Fruit fly (Drosophila melanogaster) whole organism, pupa: ENCODE measurements around the gene CG33642.
A peak's percentile ranks its signal among the peaks of the same experiment; 100 is the strongest.

Experiments
- CG10348 ChIP-seq: fragments of 200-800 bp; sonication (Bioruptor generic); IDR thresholded peaks from 2 replicates; pipeline ENCODE4 v1.3.6; 2022; ENCODE audit warnings: missing biosample characterization, missing genetic modification characterization
- CG12605 ChIP-seq: fragments of 200-800 bp; sonication (Bioruptor generic); IDR thresholded peaks from 2 replicates; pipeline ENCODE4 v1.3.6; 2022; ENCODE audit warnings: missing biosample characterization, missing genetic modification characterization
- CG13204 ChIP-seq: fragments of 200-800 bp; sonication (Bioruptor generic); optimal IDR thresholded peaks from 2 replicates; lab custom pipeline; 2018; ENCODE audit warnings: missing biosample characterization, mild to moderate bottlenecking, missing genetic modification characterization, moderate library complexity
- CG14655 ChIP-seq: fragments of 200-800 bp; sonication (Bioruptor generic); optimal IDR thresholded peaks from 3 replicates; lab custom pipeline; 2017; ENCODE audit warnings: mild to moderate bottlenecking, missing biosample characterization, missing genetic modification reagents, missing genetic modification characterization
- CG15710 ChIP-seq: fragments of 200-800 bp; sonication (Bioruptor generic); optimal IDR thresholded peaks from 2 replicates; lab custom pipeline; 2018; ENCODE audit warnings: missing biosample characterization, mild to moderate bottlenecking, missing genetic modification characterization, moderate library complexity
- CG17806 ChIP-seq: fragments of 200-800 bp; sonication (Bioruptor generic); optimal IDR thresholded peaks from 2 replicates; lab custom pipeline; 2018; ENCODE audit warnings: missing biosample characterization, mild to moderate bottlenecking, missing genetic modification characterization, moderate library complexity
- CG32121 ChIP-seq: fragments of 200-800 bp; sonication (Bioruptor generic); IDR thresholded peaks from 2 replicates; pipeline ENCODE4 v1.3.6; 2022; ENCODE audit warnings: missing biosample characterization, missing genetic modification characterization
- CG34367 ChIP-seq: fragments of 200-800 bp; sonication (Bioruptor generic); optimal IDR thresholded peaks from 2 replicates; lab custom pipeline; 2018; ENCODE audit warnings: missing biosample characterization, mild to moderate bottlenecking, missing genetic modification characterization
- CG4496 ChIP-seq: fragments of 200-800 bp; sonication (Bioruptor generic); IDR thresholded peaks from 3 replicates; pipeline ENCODE4 v1.3.6; 2022; ENCODE audit warnings: missing biosample characterization, missing genetic modification characterization
- CG8159 ChIP-seq: fragments of 200-800 bp; sonication (Bioruptor generic); optimal IDR thresholded peaks from 3 replicates; lab custom pipeline; 2018; ENCODE audit warnings: missing biosample characterization, mild to moderate bottlenecking, missing genetic modification characterization, moderate library complexity
- CG8301 ChIP-seq: fragments of 200-800 bp; sonication (Bioruptor generic); optimal IDR thresholded peaks from 2 replicates; lab custom pipeline; 2018; ENCODE audit warnings: missing biosample characterization, mild to moderate bottlenecking, missing genetic modification characterization
- CG9948 ChIP-seq: fragments of 200-800 bp; sonication (Bioruptor generic); optimal IDR thresholded peaks from 2 replicates; lab custom pipeline; 2018; ENCODE audit warnings: missing biosample characterization, mild to moderate bottlenecking, missing genetic modification characterization, moderate library complexity
- D1 ChIP-seq: fragments of 200-800 bp; sonication (Bioruptor generic); optimal IDR thresholded peaks from 2 replicates; lab custom pipeline; 2018; ENCODE audit warnings: missing biosample characterization, mild to moderate bottlenecking, missing genetic modification characterization, moderate library complexity
- EcR ChIP-seq: fragments of 200-800 bp; sonication (Bioruptor generic); optimal IDR thresholded peaks from 3 replicates; lab custom pipeline; 2019; ENCODE audit warnings: missing biosample characterization, missing genetic modification characterization, mild to moderate bottlenecking, moderate library complexity, missing genetic modification reagents
- Ets98B ChIP-seq: fragments of 200-800 bp; sonication (Bioruptor generic); IDR thresholded peaks from 2 replicates; pipeline ENCODE4 v1.3.6; 2022; ENCODE audit warnings: missing biosample characterization, missing genetic modification characterization
- Pif1A ChIP-seq: fragments of 200-800 bp; sonication (Bioruptor generic); optimal IDR thresholded peaks from 3 replicates; lab custom pipeline; 2016; ENCODE audit warnings: missing biosample characterization, missing genetic modification characterization
- Pif1B ChIP-seq: fragments of 200-800 bp; sonication (Bioruptor generic); optimal IDR thresholded peaks from 3 replicates; lab custom pipeline; 2016; ENCODE audit warnings: missing biosample characterization, missing genetic modification characterization
- Snoo ChIP-seq: fragments of 200-800 bp; sonication (Bioruptor generic); optimal IDR thresholded peaks from 3 replicates; lab custom pipeline; 2017; ENCODE audit warnings: missing biosample characterization, mild to moderate bottlenecking, missing genetic modification characterization, inconsistent platforms
- fd96Ca ChIP-seq: fragments of 200-800 bp; sonication (Bioruptor generic); IDR thresholded peaks from 3 replicates; pipeline ENCODE4 v1.3.6; 2022; ENCODE audit warnings: missing biosample characterization, missing genetic modification characterization
- gl ChIP-seq: fragments of 200-800 bp; sonication (Bioruptor generic); optimal IDR thresholded peaks from 2 replicates; lab custom pipeline; 2018; ENCODE audit warnings: missing biosample characterization, mild to moderate bottlenecking, missing genetic modification characterization
- rn ChIP-seq: fragments of 200-800 bp; sonication (Bioruptor generic); IDR thresholded peaks from 2 replicates; pipeline ENCODE4 v1.3.6; 2022; ENCODE audit warnings: missing biosample characterization, missing genetic modification characterization

The CG33642 gene

dm6 chr2L:13549973-13550458 is 20.2 kb downstream of the CG33642 start, which contains the start of gene kuz:
kuz (plus strand) TSS chr2L:13550139.
- no peak for TF ChIP-seq CG14655 (GFP tag; lab: Kevin White, UChicago)
- peak; percentile 70 for TF ChIP-seq Ets98B
- peak; percentile 19 for TF ChIP-seq CG34367 (tag; lab: Kevin White, UChicago)
- no peak for TF ChIP-seq CG8301 (tag; lab: Kevin White, UChicago)
- TF ChIP-seq CG10348 (GFP tag; lab: Robert Waterston, UW): no peak
- TF ChIP-seq CG32121: peak; percentile 66
- no peak for TF ChIP-seq D1
- TF ChIP-seq CG13204 (GFP tag; lab: Kevin White, UChicago): peak; percentile 1
- no peak for TF ChIP-seq CG9948
- TF ChIP-seq fd96Ca: no peak; the same call in 2 of the 3 replicates
- peak; percentile 48 for TF ChIP-seq Pif1A (GFP tag; lab: Kevin White, UChicago)
- no peak for TF ChIP-seq CG17806
- TF ChIP-seq gl (tag; lab: Kevin White, UChicago): peak; percentile 4
- peak; percentile 11 for TF ChIP-seq CG8159 (tag; lab: Kevin White, UChicago)
- TF ChIP-seq rn (GFP tag; lab: Robert Waterston, UW): no peak; the same call in 1 of the 2 replicates
- no peak for TF ChIP-seq Snoo (tag; lab: Kevin White, UChicago)
- peak; percentile 5 for TF ChIP-seq CG15710 (tag; lab: Kevin White, UChicago)
- peak; percentile 56 for TF ChIP-seq EcR (GFP tag; lab: Kevin White, UChicago)
- peak; percentile 70 for TF ChIP-seq CG4496 (GFP tag; lab: Robert Waterston, UW)
- peak; percentile 63; the same call in 1 of the 2 replicates for TF ChIP-seq CG12605
- peak; percentile 54 for TF ChIP-seq Pif1B (GFP tag; lab: Kevin White, UChicago)

dm6 chr2L:13550488-13551033 is 20.8 kb downstream of the CG33642 start:
- TF ChIP-seq CG34367 (tag; lab: Kevin White, UChicago) (peak; percentile 30), fd96Ca (no peak), D1 (no peak), Snoo (tag; lab: Kevin White, UChicago) (peak; percentile 10), Ets98B (peak; percentile 62; the same call in 1 of the 2 replicates), Pif1B (GFP tag; lab: Kevin White, UChicago) (peak; percentile 3), Pif1A (GFP tag; lab: Kevin White, UChicago) (no peak), CG8301 (tag; lab: Kevin White, UChicago) (peak; percentile 39), CG9948 (no peak), CG4496 (GFP tag; lab: Robert Waterston, UW) (peak; percentile 71; the same call in 2 of the 3 replicates), CG13204 (GFP tag; lab: Kevin White, UChicago) (peak; percentile 67), CG14655 (GFP tag; lab: Kevin White, UChicago) (peak; percentile 54), CG17806 (no peak), CG8159 (tag; lab: Kevin White, UChicago) (peak; percentile 17), CG15710 (tag; lab: Kevin White, UChicago) (no peak), EcR (GFP tag; lab: Kevin White, UChicago) (no peak), gl (tag; lab: Kevin White, UChicago) (peak; percentile 79), CG10348 (GFP tag; lab: Robert Waterston, UW) (no peak), CG32121 (no peak), rn (GFP tag; lab: Robert Waterston, UW) (no peak), CG12605 (no peak)

dm6 chr2L:13552686-13553085 is 22.9 kb downstream of the CG33642 start:
- TF ChIP-seq fd96Ca: no peak
- peak; percentile 82 for TF ChIP-seq EcR (GFP tag; lab: Kevin White, UChicago)

dm6 chr2L:13554547-13555159 is 24.9 kb downstream of the CG33642 start:
- no peak for TF ChIP-seq fd96Ca
- peak; percentile 40 for TF ChIP-seq EcR (GFP tag; lab: Kevin White, UChicago)
- peak; percentile 14 for TF ChIP-seq gl (tag; lab: Kevin White, UChicago)

dm6 chr2L:13555397-13555796 is 25.6 kb downstream of the CG33642 start:
- TF ChIP-seq CG12605 (no peak), CG4496 (GFP tag; lab: Robert Waterston, UW) (no peak), CG8301 (tag; lab: Kevin White, UChicago) (no peak), D1 (no peak), Pif1B (GFP tag; lab: Kevin White, UChicago) (no peak), CG9948 (no peak), EcR (GFP tag; lab: Kevin White, UChicago) (no peak), CG17806 (no peak), CG14655 (GFP tag; lab: Kevin White, UChicago) (no peak), CG32121 (no peak), CG15710 (tag; lab: Kevin White, UChicago) (no peak), gl (tag; lab: Kevin White, UChicago) (no peak), rn (GFP tag; lab: Robert Waterston, UW) (no peak), Pif1A (GFP tag; lab: Kevin White, UChicago) (no peak), CG13204 (GFP tag; lab: Kevin White, UChicago) (no peak), CG34367 (tag; lab: Kevin White, UChicago) (no peak), fd96Ca (no peak), CG10348 (GFP tag; lab: Robert Waterston, UW) (no peak), Ets98B (no peak)

- no peak for TF ChIP-seq Pif1B (GFP tag; lab: Kevin White, UChicago)
Observed at dm6 chr2L:13568938-13569337, 39.2 kb downstream of the CG33642 start.
